Fruit fly (Drosophila melanogaster) whole organism, embryonic: ENCODE data around the gene Pex10.

Experiments
- CG11247 ChIP-seq: fragments of 200-800 bp; sonication (Bioruptor generic); IDR thresholded peaks from 2 replicates; pipeline ENCODE4 v1.3.6; 2022; ENCODE audit warnings: missing biosample characterization, missing genetic modification characterization
- CG11560 ChIP-seq: fragments of 200-800 bp; sonication (Bioruptor generic); IDR thresholded peaks from 3 replicates; pipeline ENCODE4 v1.3.6; 2022; ENCODE audit warnings: missing biosample characterization, missing genetic modification characterization
- CG11723 ChIP-seq: fragments of 200-800 bp; sonication (Bioruptor generic); optimal IDR thresholded peaks from 2 replicates; lab custom pipeline; 2017; ENCODE audit warnings: missing biosample characterization, mild to moderate bottlenecking, missing genetic modification characterization
- CG13296 ChIP-seq: fragments of 200-800 bp; sonication (Bioruptor generic); optimal IDR thresholded peaks from 3 replicates; lab custom pipeline; 2018; ENCODE audit warnings: missing biosample characterization, mild to moderate bottlenecking, missing genetic modification characterization
- CG14667 ChIP-seq: fragments of 200-800 bp; sonication (Bioruptor generic); IDR thresholded peaks from 2 replicates; pipeline ENCODE4 v1.3.6; 2022; ENCODE audit warnings: missing biosample characterization, missing genetic modification characterization
- CG14965 ChIP-seq: fragments of 200-800 bp; sonication (Bioruptor generic); optimal IDR thresholded peaks from 2 replicates; lab custom pipeline; 2016; ENCODE audit warnings: missing biosample characterization, missing genetic modification characterization, borderline replicate concordance
- CG1647 ChIP-seq: fragments of 200-800 bp; sonication (Bioruptor generic); optimal IDR thresholded peaks from 3 replicates; lab custom pipeline; 2016; ENCODE audit warnings: missing biosample characterization, missing genetic modification characterization
- CG16815 ChIP-seq: fragments of 200-800 bp; sonication (Bioruptor generic); optimal IDR thresholded peaks from 3 replicates; lab custom pipeline; 2017; ENCODE audit warnings: missing biosample characterization, mild to moderate bottlenecking, missing genetic modification characterization
- CG16863 ChIP-seq: fragments of 200-800 bp; sonication (Bioruptor generic); optimal IDR thresholded peaks from 3 replicates; lab custom pipeline; 2016; ENCODE audit warnings: missing biosample characterization, missing genetic modification characterization
- CG32532 ChIP-seq: fragments of 200-800 bp; sonication (Bioruptor generic); IDR thresholded peaks from 2 replicates; pipeline ENCODE4 v1.3.6; 2022; ENCODE audit warnings: missing biosample characterization, missing genetic modification characterization
- CG32767 ChIP-seq: fragments of 200-800 bp; sonication (Bioruptor generic); IDR thresholded peaks from 2 replicates; pipeline ENCODE4 v1.3.6; 2022; ENCODE audit warnings: missing biosample characterization, missing genetic modification characterization
- CG33557 ChIP-seq: fragments of 200-800 bp; sonication (Bioruptor generic); optimal IDR thresholded peaks from 2 replicates; lab custom pipeline; 2019; ENCODE audit warnings: missing biosample characterization, mild to moderate bottlenecking, missing genetic modification characterization, moderate library complexity
- CG4360 ChIP-seq: fragments of 200-800 bp; sonication (Bioruptor generic); IDR thresholded peaks from 2 replicates; pipeline ENCODE4 v1.3.6; 2022; ENCODE audit warnings: missing biosample characterization, missing genetic modification characterization
- CG4707 ChIP-seq: fragments of 200-800 bp; sonication (Bioruptor generic); optimal IDR thresholded peaks from 2 replicates; lab custom pipeline; 2018; ENCODE audit warnings: missing biosample characterization, mild to moderate bottlenecking, missing genetic modification characterization, moderate library complexity
- CG5180 ChIP-seq: fragments of 200-800 bp; sonication (Bioruptor generic); optimal IDR thresholded peaks from 3 replicates; lab custom pipeline; 2017; ENCODE audit warnings: missing biosample characterization, missing genetic modification characterization, mild to moderate bottlenecking, moderate library complexity, missing genetic modification reagents
- CG6854 ChIP-seq: fragments of 200-800 bp; sonication (Bioruptor generic); optimal IDR thresholded peaks from 3 replicates; lab custom pipeline; 2017; ENCODE audit warnings: missing biosample characterization, mild to moderate bottlenecking, missing genetic modification characterization
- CG7271 ChIP-seq: fragments of 200-800 bp; sonication (Bioruptor generic); optimal IDR thresholded peaks from 2 replicates; lab custom pipeline; 2018; ENCODE audit warnings: missing biosample characterization, mild to moderate bottlenecking, missing genetic modification characterization, moderate library complexity
- CG7786 ChIP-seq: fragments of 200-800 bp; sonication (Bioruptor generic); optimal IDR thresholded peaks from 2 replicates; lab custom pipeline; 2016; ENCODE audit warnings: missing biosample characterization, missing genetic modification characterization
- Camta ChIP-seq: fragments of 200-800 bp; sonication (Bioruptor generic); optimal IDR thresholded peaks from 2 replicates; lab custom pipeline; 2016; ENCODE audit warnings: missing biosample characterization, missing genetic modification characterization
- Chrac-16 ChIP-seq: fragments of 200-800 bp; sonication (Bioruptor generic); optimal IDR thresholded peaks from 3 replicates; lab custom pipeline; 2016; ENCODE audit warnings: missing biosample characterization, missing genetic modification characterization
- CrebB ChIP-seq: fragments of 200-800 bp; sonication (Bioruptor generic); optimal IDR thresholded peaks from 3 replicates; lab custom pipeline; 2018; ENCODE audit warnings: missing biosample characterization, mild to moderate bottlenecking, missing genetic modification characterization
- Deaf1 ChIP-seq: fragments of 200-800 bp; optimal IDR thresholded peaks from 3 replicates; lab custom pipeline; 2019; ENCODE audit warnings: missing biosample characterization, mild to moderate bottlenecking, missing genetic modification characterization, moderate library complexity
- Dfd ChIP-seq, 2 experiments: fragments of >200 bp; optimal IDR thresholded peaks; 2 replicates each; lab custom pipeline; 2017; ENCODE audit warnings: missing biosample characterization in 2 of 2, missing genetic modification characterization in 2 of 2
- Elba2 ChIP-seq: fragments of 200-800 bp; sonication (Bioruptor generic); optimal IDR thresholded peaks from 3 replicates; lab custom pipeline; 2016; ENCODE audit warnings: missing biosample characterization, missing genetic modification characterization
- Fer2 ChIP-seq: fragments of 200-800 bp; sonication (Bioruptor generic); optimal IDR thresholded peaks from 2 replicates; lab custom pipeline; 2018; ENCODE audit warnings: missing biosample characterization, mild to moderate bottlenecking, missing genetic modification characterization, moderate library complexity
- Hr51 ChIP-seq, 2 experiments: fragments of 200-800 bp; sonication (Bioruptor generic); optimal IDR thresholded peaks; 2 replicates in 1 of 2; 3 replicates in 1 of 2; lab custom pipeline; 2016 to 2018; ENCODE audit warnings: missing biosample characterization in 2 of 2, missing genetic modification characterization in 2 of 2, mild to moderate bottlenecking in 1 of 2, moderate library complexity in 1 of 2
- Kr ChIP-seq: fragments of 200-800 bp; sonication (Bioruptor generic); optimal IDR thresholded peaks from 2 replicates; lab custom pipeline; 2017; ENCODE audit warnings: missing biosample characterization, mild to moderate bottlenecking, missing genetic modification characterization
- MESR4 ChIP-seq: fragments of 200-800 bp; sonication (Bioruptor generic); optimal IDR thresholded peaks from 2 replicates; lab custom pipeline; 2018; ENCODE audit warnings: missing biosample characterization, mild to moderate bottlenecking, missing genetic modification characterization, moderate library complexity
- Nf-YB ChIP-seq: fragments of 200-800 bp; sonication (Bioruptor generic); optimal IDR thresholded peaks from 3 replicates; lab custom pipeline; 2019; ENCODE audit warnings: missing biosample characterization, mild to moderate bottlenecking, missing genetic modification characterization, moderate library complexity
- Sin3A ChIP-seq: fragments of >200 bp; optimal IDR thresholded peaks from 2 replicates; lab custom pipeline; 2018
- YL-1 ChIP-seq: fragments of 200-800 bp; sonication (Bioruptor generic); optimal IDR thresholded peaks from 3 replicates; lab custom pipeline; 2017; ENCODE audit warnings: missing biosample characterization, mild to moderate bottlenecking, missing genetic modification characterization
- az2 ChIP-seq: fragments of 200-800 bp; sonication (Bioruptor generic); optimal IDR thresholded peaks from 3 replicates; lab custom pipeline; 2016; ENCODE audit warnings: missing biosample characterization, missing genetic modification characterization
- caup ChIP-seq: fragments of 200-800 bp; sonication (Bioruptor generic); optimal IDR thresholded peaks from 3 replicates; lab custom pipeline; 2017; ENCODE audit warnings: missing biosample characterization, mild to moderate bottlenecking, missing genetic modification characterization, moderate library complexity; ENCODE audit not compliant: severe bottlenecking
- dati ChIP-seq: fragments of 200-800 bp; sonication (Bioruptor generic); IDR thresholded peaks from 2 replicates; pipeline ENCODE4 v1.3.6; 2022; ENCODE audit warnings: missing biosample characterization, missing genetic modification characterization
- dimm ChIP-seq: fragments of 200-800 bp; sonication (Bioruptor generic); IDR thresholded peaks from 2 replicates; pipeline ENCODE4 v1.3.6; 2022; ENCODE audit warnings: missing biosample characterization, missing genetic modification characterization
- fd64A ChIP-seq: fragments of 200-800 bp; sonication (Bioruptor generic); optimal IDR thresholded peaks from 3 replicates; lab custom pipeline; 2018; ENCODE audit warnings: missing biosample characterization, mild to moderate bottlenecking, missing genetic modification characterization
- gsb-n ChIP-seq: fragments of 200-800 bp; sonication (Bioruptor generic); optimal IDR thresholded peaks from 3 replicates; lab custom pipeline; 2018; ENCODE audit warnings: missing biosample characterization, mild to moderate bottlenecking, missing genetic modification characterization
- hbn ChIP-seq: fragments of 200-800 bp; sonication (Bioruptor generic); IDR thresholded peaks from 2 replicates; pipeline ENCODE4 v1.3.6; 2022; ENCODE audit warnings: missing biosample characterization, missing genetic modification characterization; ENCODE audit not compliant: partially characterized antibody
- jigr1 ChIP-seq: fragments of 200-800 bp; sonication (Bioruptor generic); IDR thresholded peaks from 3 replicates; pipeline ENCODE4 v1.3.6; 2022; ENCODE audit warnings: missing biosample characterization, missing genetic modification characterization
- kah ChIP-seq: fragments of 200-800 bp; sonication (Bioruptor generic); optimal IDR thresholded peaks from 2 replicates; lab custom pipeline; 2018; ENCODE audit warnings: missing biosample characterization, mild to moderate bottlenecking, missing genetic modification characterization
- luna ChIP-seq: fragments of 200-800 bp; sonication (Bioruptor generic); optimal IDR thresholded peaks from 2 replicates; lab custom pipeline; 2016; ENCODE audit warnings: missing biosample characterization, missing genetic modification characterization
- mld ChIP-seq: fragments of 200-800 bp; sonication (Bioruptor generic); IDR thresholded peaks from 3 replicates; pipeline ENCODE4 v1.3.6; 2022; ENCODE audit warnings: missing biosample characterization, missing genetic modification characterization; ENCODE audit not compliant: partially characterized antibody
- otp ChIP-seq: fragments of 200-800 bp; sonication (Bioruptor generic); IDR thresholded peaks from 3 replicates; pipeline ENCODE4, ENCODE4 v1.3.6; 2022; ENCODE audit warnings: missing biosample characterization, missing genetic modification characterization
- sens-2 ChIP-seq: fragments of 200-800 bp; sonication (Bioruptor generic); IDR thresholded peaks from 2 replicates; pipeline ENCODE4 v1.3.6; 2022; ENCODE audit warnings: missing biosample characterization, missing genetic modification characterization
- so ChIP-seq: fragments of 200-800 bp; sonication (Bioruptor generic); IDR thresholded peaks from 3 replicates; pipeline ENCODE4 v1.3.6; 2022; ENCODE audit warnings: missing biosample characterization, missing genetic modification characterization
- sr ChIP-seq: fragments of 200-800 bp; sonication (Bioruptor generic); IDR thresholded peaks from 3 replicates; pipeline ENCODE4 v1.3.6; 2022; ENCODE audit warnings: missing biosample characterization, missing genetic modification characterization
- tap ChIP-seq: fragments of 200-800 bp; optimal IDR thresholded peaks from 3 replicates; lab custom pipeline; 2019; ENCODE audit warnings: missing biosample characterization, mild to moderate bottlenecking, missing genetic modification characterization, moderate library complexity
- toy ChIP-seq: fragments of 200-800 bp; sonication (Bioruptor generic); IDR thresholded peaks from 2 replicates; pipeline ENCODE4 v1.3.6; 2022; ENCODE audit warnings: missing biosample characterization, missing genetic modification characterization
- unc-4 ChIP-seq: fragments of 200-800 bp; sonication (Bioruptor generic); IDR thresholded peaks from 2 replicates; pipeline ENCODE4 v1.3.6; 2022; ENCODE audit warnings: missing biosample characterization, missing genetic modification characterization; ENCODE audit not compliant: partially characterized antibody

The Pex10 gene

dm6 chr3L:1517274-1518047 is 40.6 kb upstream of the Pex10 start (continued):
- TF ChIP-seq fd64A (GFP tag; lab: Kevin White, UChicago) (no peak), CG4707 (GFP tag; lab: Kevin White, UChicago) (peak; percentile 23), CG32532 (GFP tag; lab: Robert Waterston, UW) (peak; percentile 52), CG14965 (GFP tag; lab: Kevin White, UChicago) (no peak), CG6854 (GFP tag; lab: Kevin White, UChicago) (peak; percentile 31), CG32767 (GFP tag; lab: Robert Waterston, UW) (0 out of 2 replicates have a peak, but pooled peaks have one; percentile 41), luna (GFP tag; lab: Kevin White, UChicago) (peak; percentile 64), az2 (GFP tag; lab: Kevin White, UChicago) (peak; percentile 55), CG7786 (GFP tag; lab: Kevin White, UChicago) (peak; percentile 87), Chrac-16 (GFP tag; lab: Kevin White, UChicago) (peak; percentile 64), CG13296 (GFP tag; lab: Kevin White, UChicago) (no peak), dati (GFP tag; lab: Robert Waterston, UW) (no peak), Dfd (GFP tag; optimal IDR thresholded peaks at IDR 0.05; lab: Kevin White, UChicago) (no peak), caup (peak; percentile 38), tap (no peak), jigr1 (GFP tag; lab: Robert Waterston, UW) (no peak), kah (GFP tag; lab: Kevin White, UChicago) (no peak), Fer2 (tag; lab: Kevin White, UChicago) (no peak), CG33557 (GFP tag; lab: Kevin White, UChicago) (peak; percentile 3), Camta (peak; percentile 61), CG1647 (GFP tag; lab: Kevin White, UChicago) (peak; percentile 64), CG11560 (no peak), Elba2 (GFP tag; lab: Kevin White, UChicago) (no peak), CG16863 (GFP tag; lab: Kevin White, UChicago) (peak; percentile 68), CG14667 (GFP tag; lab: Robert Waterston, UW) (0 out of 2 replicates have a peak, but pooled peaks have one; percentile 27), gsb-n (tag; lab: Kevin White, UChicago) (no peak), so (GFP tag; lab: Robert Waterston, UW) (0 out of 3 replicates have a peak, but pooled peaks have one; percentile 48), CG4360 (GFP tag; lab: Robert Waterston, UW) (peak; percentile 14; the same call in 1 of the 2 replicates), CG5180 (GFP tag; lab: Kevin White, UChicago) (no peak), Nf-YB (GFP tag; lab: Kevin White, UChicago) (no peak), Sin3A (lab: Kevin White, UChicago) (peak; percentile 96), CG7271 (tag; lab: Kevin White, UChicago) (peak; percentile 16), Deaf1 (tag; lab: Kevin White, UChicago) (peak; percentile 16), MESR4 (GFP tag; lab: Kevin White, UChicago) (peak; percentile 92), Kr (GFP tag; lab: Kevin White, UChicago) (no peak), sr (GFP tag; lab: Robert Waterston, UW) (peak; percentile 96), sens-2 (GFP tag; lab: Robert Waterston, UW) (no peak; the same call in 1 of the 2 replicates), Hr51 (GFP tag; optimal IDR thresholded peaks at IDR 0.05; lab: Kevin White, UChicago) (peak in 1 of 2 experiments; percentile 67), CG11247 (GFP tag; lab: Robert Waterston, UW) (0 out of 2 replicates have a peak, but pooled peaks have one; percentile 21), otp (GFP tag; lab: Robert Waterston, UW) (0 out of 3 replicates have a peak, but pooled peaks have one; percentile 51), CrebB (no peak), CG11723 (GFP tag; lab: Kevin White, UChicago) (no peak), mld (GFP tag; lab: Robert Waterston, UW) (peak; percentile 29; the same call in 1 of the 3 replicates), YL-1 (peak; percentile 43), CG16815 (GFP tag; lab: Kevin White, UChicago) (peak; percentile 8), hbn (peak; percentile 66), unc-4 (GFP tag; lab: Robert Waterston, UW) (peak; percentile 77), toy (no peak), dimm (GFP tag; lab: Robert Waterston, UW) (no peak)
